Worm (Caenorhabditis elegans) whole organism, mixed stage, embryonic: ENCODE data around the gene nsy-1.

ENCODE experiments used
- bed-3 ChIP-seq: fragments of 200-800 bp; sonication (Bioruptor generic); optimal IDR thresholded peaks from 3 replicates; lab custom pipeline; 2018; ENCODE audit warnings: mild to moderate bottlenecking, missing genetic modification characterization, moderate library complexity, missing compliant biosample characterization
- blmp-1 ChIP-seq: fragments of 150-350 bp; optimal IDR thresholded peaks from 2 replicates; lab custom pipeline; 2014; ENCODE audit warnings: missing biosample characterization, missing genetic modification characterization
- ceh-43 ChIP-seq: fragments of 200-800 bp; sonication (Bioruptor generic); optimal IDR thresholded peaks from 2 replicates; lab custom pipeline; 2018; ENCODE audit warnings: mild to moderate bottlenecking, missing genetic modification characterization, moderate library complexity, missing compliant biosample characterization
- mep-1 ChIP-seq: fragments of 150-350 bp; optimal IDR thresholded peaks from 2 replicates; lab custom pipeline; 2017; ENCODE audit warnings: missing biosample characterization, missing genetic modification reagents, missing genetic modification characterization, inconsistent platforms
- nhr-12 ChIP-seq: fragments of 150-350 bp; optimal IDR thresholded peaks from 2 replicates; lab custom pipeline; 2014; ENCODE audit warnings: missing biosample characterization, missing genetic modification characterization
- nhr-28 ChIP-seq: fragments of 150-350 bp; optimal IDR thresholded peaks from 2 replicates; lab custom pipeline; 2014; ENCODE audit warnings: missing biosample characterization, missing genetic modification characterization
- pha-4 ChIP-seq: fragments of 150-350 bp; optimal IDR thresholded peaks from 2 replicates; lab custom pipeline; 2018; ENCODE audit warnings: missing biosample characterization, missing genetic modification reagents, missing genetic modification characterization
- snpc-4 ChIP-seq: fragments of 150-350 bp; optimal IDR thresholded peaks from 2 replicates; lab custom pipeline; 2014; ENCODE audit warnings: missing biosample characterization, missing genetic modification characterization
- unc-39 ChIP-seq: fragments of 150-350 bp; optimal IDR thresholded peaks from 2 replicates; lab custom pipeline; 2014; ENCODE audit warnings: missing biosample characterization, missing genetic modification characterization
- ztf-11 ChIP-seq: fragments of 150-350 bp; optimal IDR thresholded peaks from 2 replicates; lab custom pipeline; 2014; ENCODE audit warnings: missing biosample characterization, missing genetic modification characterization

ce11 chrII:5046209-5047200 lies 23.9 kb downstream of the nsy-1 start:
- TF ChIP-seq ztf-11 (tag; lab: Kevin White, UChicago) = no peak
- TF ChIP-seq snpc-4 (tag; lab: Kevin White, UChicago) = no peak
- no peak for TF ChIP-seq blmp-1 (tag; lab: Kevin White, UChicago)
- no peak for TF ChIP-seq bed-3 (GFP tag; lab: Kevin White, UChicago)
- TF ChIP-seq nhr-12 = no peak
- TF ChIP-seq ceh-43 (GFP tag; lab: Kevin White, UChicago) = no peak
- no peak for TF ChIP-seq nhr-28 (tag; lab: Kevin White, UChicago)
- TF ChIP-seq mep-1 (tag; lab: Kevin White, UChicago) = no peak
- TF ChIP-seq unc-39 = no peak
- no peak for TF ChIP-seq pha-4 (tag; lab: Kevin White, UChicago)
